Worm (Caenorhabditis elegans) whole organism, L2 larva: ENCODE measurements around the gene K09E4.3.

Source experiments
- C34F6.9 ChIP-seq: fragments of 150-350 bp; optimal IDR thresholded peaks from 2 replicates; lab custom pipeline; 2014; ENCODE audit warnings: missing biosample characterization, missing genetic modification characterization
- F13H6.1 ChIP-seq: sonication (generic microtip); optimal IDR thresholded peaks from 2 replicates; lab custom pipeline; 2016; ENCODE audit warnings: missing genetic modification characterization, missing compliant biosample characterization
- R02D3.7 ChIP-seq: fragments of 150-350 bp; optimal IDR thresholded peaks from 2 replicates; lab custom pipeline; 2014; ENCODE audit warnings: missing biosample characterization, missing genetic modification characterization
- ZK546.5 ChIP-seq: sonication (generic microtip); optimal IDR thresholded peaks from 2 replicates; lab custom pipeline; 2017; ENCODE audit warnings: missing biosample characterization, missing genetic modification characterization
- alr-1 ChIP-seq: fragments of 150-350 bp; optimal IDR thresholded peaks from 2 replicates; lab custom pipeline; 2014; ENCODE audit warnings: missing biosample characterization, missing genetic modification characterization
- ama-1 ChIP-seq: fragments of 150-350 bp; optimal IDR thresholded peaks from 2 replicates; lab custom pipeline; 2018; ENCODE audit warnings: inconsistent platforms
- crh-2 ChIP-seq: sonication (generic microtip); optimal IDR thresholded peaks from 2 replicates; lab custom pipeline; 2017; ENCODE audit warnings: missing biosample characterization, missing genetic modification characterization
- dmd-4 ChIP-seq: sonication (generic microtip); optimal IDR thresholded peaks from 2 replicates; lab custom pipeline; 2017; ENCODE audit warnings: missing biosample characterization, missing genetic modification characterization
- egl-27 ChIP-seq: sonication (generic microtip); optimal IDR thresholded peaks from 3 replicates; lab custom pipeline; 2017; ENCODE audit warnings: missing biosample characterization, missing genetic modification reagents, missing genetic modification characterization
- elt-1 ChIP-seq: fragments of 150-350 bp; optimal IDR thresholded peaks from 2 replicates; lab custom pipeline; 2014; ENCODE audit warnings: missing biosample characterization, missing genetic modification characterization
- elt-3 ChIP-seq: sonication (generic microtip); optimal IDR thresholded peaks from 2 replicates; lab custom pipeline; 2017; ENCODE audit warnings: missing biosample characterization, missing genetic modification characterization
- gmeb-1 ChIP-seq: fragments of 150-350 bp; optimal IDR thresholded peaks from 2 replicates; lab custom pipeline; 2014; ENCODE audit warnings: missing biosample characterization, missing genetic modification characterization
- lin-11 ChIP-seq: fragments of 150-350 bp; sonication (generic microtip); optimal IDR thresholded peaks from 2 replicates; lab custom pipeline; 2014; ENCODE audit warnings: missing biosample characterization, missing genetic modification characterization, inconsistent platforms, mixed read lengths
- lin-13 ChIP-seq: fragments of 150-350 bp; optimal IDR thresholded peaks from 2 replicates; lab custom pipeline; 2014; ENCODE audit warnings: missing biosample characterization, missing genetic modification reagents, missing genetic modification characterization
- lin-39 ChIP-seq: fragments of 150-350 bp; optimal IDR thresholded peaks from 2 replicates; lab custom pipeline; 2014; ENCODE audit warnings: missing biosample characterization, missing genetic modification reagents, missing genetic modification characterization
- lsy-2 ChIP-seq, 2 experiments: fragments of 150-350 bp in 1 of 2; sonication (generic microtip) in 1 of 2; optimal IDR thresholded peaks; 2 replicates each; lab custom pipeline; 2014 to 2017; ENCODE audit warnings: missing biosample characterization in 2 of 2, missing genetic modification characterization in 2 of 2
- mab-5 ChIP-seq: fragments of 150-350 bp; optimal IDR thresholded peaks from 2 replicates; lab custom pipeline; 2014; ENCODE audit warnings: missing biosample characterization, missing genetic modification characterization
- mdl-1 ChIP-seq, 2 experiments: fragments of 150-350 bp in 1 of 2; sonication (generic microtip) in 1 of 2; optimal IDR thresholded peaks; 2 replicates each; lab custom pipeline; 2017; ENCODE audit warnings: missing biosample characterization in 2 of 2, missing genetic modification characterization in 2 of 2
- nhr-10 ChIP-seq: sonication (generic microtip); optimal IDR thresholded peaks from 2 replicates; lab custom pipeline; 2017; ENCODE audit warnings: missing biosample characterization, missing genetic modification characterization
- nhr-11 ChIP-seq: fragments of 150-350 bp; optimal IDR thresholded peaks from 2 replicates; lab custom pipeline; 2014; ENCODE audit warnings: missing biosample characterization, missing genetic modification characterization
- nhr-12 ChIP-seq: fragments of 150-350 bp; optimal IDR thresholded peaks from 2 replicates; lab custom pipeline; 2014; ENCODE audit warnings: missing biosample characterization, missing genetic modification characterization
- nhr-129 ChIP-seq: fragments of 150-350 bp; optimal IDR thresholded peaks from 2 replicates; lab custom pipeline; 2014; ENCODE audit warnings: missing biosample characterization, missing genetic modification characterization
- nhr-21 ChIP-seq: fragments of 150-350 bp; optimal IDR thresholded peaks from 2 replicates; lab custom pipeline; 2014; ENCODE audit warnings: missing biosample characterization, missing genetic modification characterization
- nhr-23 ChIP-seq: fragments of 150-350 bp; optimal IDR thresholded peaks from 2 replicates; lab custom pipeline; 2014; ENCODE audit warnings: missing biosample characterization, missing genetic modification reagents, missing genetic modification characterization
- nhr-25 ChIP-seq: fragments of 150-350 bp; sonication (generic microtip); optimal IDR thresholded peaks from 3 replicates; lab custom pipeline; 2014; ENCODE audit warnings: missing biosample characterization, missing genetic modification characterization
- nhr-6 ChIP-seq: fragments of 150-350 bp; optimal IDR thresholded peaks from 2 replicates; lab custom pipeline; 2014; ENCODE audit warnings: missing biosample characterization, missing genetic modification characterization
- nhr-77 ChIP-seq: fragments of 150-350 bp; optimal IDR thresholded peaks from 2 replicates; lab custom pipeline; 2014; ENCODE audit warnings: missing biosample characterization, missing genetic modification characterization
- peb-1 ChIP-seq: fragments of 150-350 bp; optimal IDR thresholded peaks from 2 replicates; lab custom pipeline; 2014; ENCODE audit warnings: missing biosample characterization, missing genetic modification characterization
- skn-1 ChIP-seq: sonication (generic microtip); optimal IDR thresholded peaks from 2 replicates; lab custom pipeline; 2017; ENCODE audit warnings: missing biosample characterization, missing genetic modification characterization
- sma-3 ChIP-seq: sonication (generic microtip); optimal IDR thresholded peaks from 2 replicates; lab custom pipeline; 2016; ENCODE audit warnings: missing genetic modification reagents, missing genetic modification characterization, missing compliant biosample characterization
- sma-9 ChIP-seq, 2 experiments: fragments of 150-350 bp in 1 of 2; sonication (generic microtip) in 1 of 2; optimal IDR thresholded peaks; 2 replicates each; lab custom pipeline; 2014 to 2016; ENCODE audit warnings: missing genetic modification characterization in 2 of 2, mild to moderate bottlenecking in 1 of 2, missing biosample characterization in 1 of 2, missing compliant biosample characterization in 1 of 2, missing genetic modification reagents in 1 of 2, moderate library complexity in 1 of 2
- unc-55 ChIP-seq: fragments of 150-350 bp; sonication (generic microtip); optimal IDR thresholded peaks from 3 replicates; lab custom pipeline; 2014; ENCODE audit warnings: missing biosample characterization, missing genetic modification reagents, missing genetic modification characterization
- unc-62 ChIP-seq: fragments of 150-350 bp; optimal IDR thresholded peaks from 2 replicates; lab custom pipeline; 2014; ENCODE audit warnings: missing biosample characterization, missing genetic modification reagents, missing genetic modification characterization
- zag-1 ChIP-seq: fragments of 150-350 bp; optimal IDR thresholded peaks from 2 replicates; lab custom pipeline; 2014; ENCODE audit warnings: missing biosample characterization, missing genetic modification characterization
- ztf-1 ChIP-seq: fragments of 200-800 bp; sonication (Bioruptor generic); conservative IDR thresholded peaks from 2 replicates; pipeline ENCODE4 v1.3.6; 2022; ENCODE audit warnings: missing genetic modification characterization, missing compliant biosample characterization
- ztf-11 ChIP-seq: sonication (generic microtip); optimal IDR thresholded peaks from 2 replicates; lab custom pipeline; 2017; ENCODE audit warnings: missing biosample characterization, missing genetic modification characterization

The K09E4.3 gene

ce11 chrII:14142098-14142554 lies 15.4 kb upstream of the K09E4.3 start, which contains the start of gene cacn-1:
cacn-1 (minus strand) TSS chrII:14142148.
- TF ChIP-seq gmeb-1: peak; percentile 35
- TF ChIP-seq nhr-129: peak; percentile 2
- peak; percentile 3 for TF ChIP-seq lin-13
- TF ChIP-seq lsy-2 (tag; optimal IDR thresholded peaks at IDR 0.05; lab: Kevin White, UChicago): peak; percentile 27 to 64
- peak; percentile 24 for TF ChIP-seq F13H6.1 (tag; lab: Kevin White, UChicago)
- peak; percentile 25 for TF ChIP-seq crh-2 (tag; lab: Kevin White, UChicago)
- peak; percentile 65 for TF ChIP-seq sma-3 (GFP tag; lab: Kevin White, UChicago)
- TF ChIP-seq unc-55 (GFP tag; lab: Kevin White, UChicago): peak; percentile 42
- TF ChIP-seq, all 48 proteins: peak for 8; not testable (repeated sequence) for 40

ce11 chrII:14138849-14139419 lies 12.2 kb upstream of the K09E4.3 start:
- TF ChIP-seq zag-1 (tag; lab: Kevin White, UChicago) (no peak), elt-3 (tag; lab: Kevin White, UChicago) (no peak), nhr-129 (no peak), nhr-25 (tag; lab: Kevin White, UChicago) (no peak), lin-39 (tag; lab: Kevin White, UChicago) (no peak), nhr-23 (tag; lab: Kevin White, UChicago) (no peak), nhr-6 (tag; lab: Kevin White, UChicago) (no peak), unc-55 (GFP tag; lab: Kevin White, UChicago) (no peak), nhr-77 (no peak), unc-62 (GFP tag; lab: Kevin White, UChicago) (no peak), ZK546.5 (tag; lab: Kevin White, UChicago) (no peak), mab-5 (tag; lab: Kevin White, UChicago) (no peak)
- TF ChIP-seq, all 48 proteins: peak for 0

- TF ChIP-seq dmd-4: no peak
- no peak for TF ChIP-seq sma-3 (GFP tag; lab: Kevin White, UChicago)
- no peak for TF ChIP-seq elt-3 (tag; lab: Kevin White, UChicago)
- TF ChIP-seq mab-5 (tag; lab: Kevin White, UChicago): no peak
- TF ChIP-seq alr-1 (tag; lab: Kevin White, UChicago): no peak
- TF ChIP-seq ztf-11 (tag; lab: Kevin White, UChicago): no peak
- TF ChIP-seq nhr-23 (tag; lab: Kevin White, UChicago): no peak
- no peak for TF ChIP-seq ama-1
- TF ChIP-seq nhr-10 (tag; lab: Kevin White, UChicago): no peak
- TF ChIP-seq elt-1 (tag; lab: Kevin White, UChicago): no peak
- TF ChIP-seq lin-13: no peak
- TF ChIP-seq, all 48 proteins: peak for 0
Measured at ce11 chrII:14137538-14137937, 10.8 kb upstream of the K09E4.3 start, which contains the start of gene K09E4.1. K09E4.1 (plus strand) TSS chrII:14137838.

ce11 chrII:14136302-14136701 lies 9.6 kb upstream of the K09E4.3 start:
- no peak for TF ChIP-seq nhr-12
- TF ChIP-seq mdl-1 (tag; optimal IDR thresholded peaks at IDR 0.05; lab: Kevin White, UChicago): no peak
- TF ChIP-seq unc-62 (GFP tag; lab: Kevin White, UChicago): no peak
- TF ChIP-seq nhr-77: no peak
- no peak for TF ChIP-seq nhr-21 (tag; lab: Kevin White, UChicago)
- TF ChIP-seq alr-1 (tag; lab: Kevin White, UChicago): no peak
- no peak for TF ChIP-seq nhr-129
- TF ChIP-seq F13H6.1 (tag; lab: Kevin White, UChicago): no peak
- TF ChIP-seq ZK546.5 (tag; lab: Kevin White, UChicago): no peak
- TF ChIP-seq nhr-25 (tag; lab: Kevin White, UChicago): no peak
- TF ChIP-seq sma-9 (GFP tag; optimal IDR thresholded peaks at IDR 0.05; lab: Kevin White, UChicago): no peak
- TF ChIP-seq sma-9 (tag; optimal IDR thresholded peaks at IDR 0.05; lab: Kevin White, UChicago): no peak
- no peak for TF ChIP-seq crh-2 (tag; lab: Kevin White, UChicago)
- no peak for TF ChIP-seq lin-11 (tag; lab: Kevin White, UChicago)
- no peak for TF ChIP-seq skn-1
- no peak for TF ChIP-seq dmd-4
- no peak for TF ChIP-seq nhr-11

- TF ChIP-seq zag-1 (tag; lab: Kevin White, UChicago) (no peak), nhr-23 (tag; lab: Kevin White, UChicago) (no peak), elt-3 (tag; lab: Kevin White, UChicago) (no peak), lin-13 (no peak), ztf-1 (GFP tag; lab: Robert Waterston, UW) (no peak), R02D3.7 (tag; lab: Kevin White, UChicago) (no peak), C34F6.9 (tag; lab: Kevin White, UChicago) (no peak), nhr-25 (tag; lab: Kevin White, UChicago) (no peak), crh-2 (tag; lab: Kevin White, UChicago) (no peak), egl-27 (tag; lab: Kevin White, UChicago) (no peak), F13H6.1 (tag; lab: Kevin White, UChicago) (no peak), ztf-11 (tag; lab: Kevin White, UChicago) (no peak), peb-1 (tag; lab: Kevin White, UChicago) (no peak), lin-39 (tag; lab: Kevin White, UChicago) (no peak), elt-1 (tag; lab: Kevin White, UChicago) (no peak), ama-1 (no peak)
Measured at ce11 chrII:14132733-14133132, 6.0 kb upstream of the K09E4.3 start, which contains the start of gene algn-3. algn-3 (minus strand) TSS chrII:14132833.
